Worm (Caenorhabditis elegans) whole organism, L1 larva: ENCODE results near the gene hyl-2.

Experiments used
- C04F5.9 ChIP-seq: sonication (generic microtip); optimal IDR thresholded peaks from 2 replicates; lab custom pipeline; 2016; ENCODE audit warnings: missing genetic modification characterization, missing compliant biosample characterization
- C16A3.4 ChIP-seq: fragments of 150-350 bp; optimal IDR thresholded peaks from 2 replicates; lab custom pipeline; 2014; ENCODE audit warnings: missing biosample characterization, missing genetic modification characterization
- aha-1 ChIP-seq: fragments of 150-350 bp; optimal IDR thresholded peaks from 2 replicates; lab custom pipeline; 2014; ENCODE audit warnings: missing biosample characterization, missing genetic modification characterization
- ama-1 ChIP-seq: fragments of 150-350 bp; optimal IDR thresholded peaks from 2 replicates; lab custom pipeline; 2014
- blmp-1 ChIP-seq: fragments of 150-350 bp; optimal IDR thresholded peaks from 2 replicates; lab custom pipeline; 2014; ENCODE audit warnings: missing biosample characterization, missing genetic modification characterization
- ceh-63 ChIP-seq: fragments of 200-800 bp; sonication (Bioruptor generic); optimal IDR thresholded peaks from 2 replicates; lab custom pipeline; 2018; ENCODE audit warnings: mild to moderate bottlenecking, missing genetic modification characterization, missing compliant biosample characterization
- dpl-1 ChIP-seq, 3 experiments: fragments of 150-350 bp in 2 of 3; sonication (generic microtip) in 1 of 3; optimal IDR thresholded peaks; 2 replicates each; lab custom pipeline; 2014 to 2017; ENCODE audit warnings: missing biosample characterization in 3 of 3, missing genetic modification characterization in 3 of 3, missing genetic modification reagents in 3 of 3
- efl-1 ChIP-seq, 4 experiments: fragments of 150-350 bp; optimal IDR thresholded peaks in 3 of 4; peaks in 1 of 4; 1 replicate in 1 of 4; 2 replicates in 3 of 4; lab custom pipeline; 2014; ENCODE audit warnings: missing biosample characterization in 2 of 4, missing genetic modification characterization in 2 of 4, missing genetic modification reagents in 2 of 4
- egl-13 ChIP-seq: sonication (generic microtip); optimal IDR thresholded peaks from 2 replicates; lab custom pipeline; 2016; ENCODE audit warnings: missing genotype, missing genetic modification reagents, missing genetic modification characterization, missing compliant biosample characterization
- elt-2 ChIP-seq: sonication (generic microtip); optimal IDR thresholded peaks from 2 replicates; lab custom pipeline; 2016; ENCODE audit warnings: missing genetic modification characterization, mild to moderate bottlenecking, inconsistent platforms, missing compliant biosample characterization, missing genetic modification reagents
- elt-3 ChIP-seq, 6 experiments: fragments of 150-350 bp in 1 of 6; sonication (generic microtip); optimal IDR thresholded peaks; 2 replicates each; lab custom pipeline; 2017 to 2018; ENCODE audit warnings: missing biosample characterization in 6 of 6, missing genetic modification characterization in 6 of 6, inconsistent platforms in 1 of 6
- ets-5 ChIP-seq: fragments of 200-800 bp; sonication (Bioruptor generic); IDR thresholded peaks from 2 replicates; pipeline ENCODE4 v1.3.6; 2022; ENCODE audit warnings: missing genetic modification characterization, missing compliant biosample characterization
- fkh-8 ChIP-seq: sonication (generic microtip); optimal IDR thresholded peaks from 2 replicates; lab custom pipeline; 2016; ENCODE audit warnings: mild to moderate bottlenecking, missing genetic modification characterization, missing compliant biosample characterization
- fos-1 ChIP-seq: fragments of 150-350 bp; optimal IDR thresholded peaks from 2 replicates; lab custom pipeline; 2014; ENCODE audit warnings: missing biosample characterization, missing genetic modification characterization
- hlh-4 ChIP-seq: sonication (generic microtip); optimal IDR thresholded peaks from 2 replicates; lab custom pipeline; 2016; ENCODE audit warnings: mild to moderate bottlenecking, missing genetic modification characterization, missing compliant biosample characterization
- irx-1 ChIP-seq: sonication (generic microtip); optimal IDR thresholded peaks from 2 replicates; lab custom pipeline; 2016; ENCODE audit warnings: missing genetic modification characterization, missing compliant biosample characterization
- isw-1 ChIP-seq: fragments of 200-800 bp; sonication (Bioruptor generic); IDR thresholded peaks from 2 replicates; pipeline ENCODE4 v1.3.6; 2022; ENCODE audit warnings: missing genetic modification characterization, missing compliant biosample characterization
- jun-1 ChIP-seq: fragments of 150-350 bp; optimal IDR thresholded peaks from 2 replicates; lab custom pipeline; 2014; ENCODE audit warnings: missing biosample characterization, missing genetic modification reagents, missing genetic modification characterization
- lin-14 ChIP-seq: fragments of 200-800 bp; sonication (Bioruptor generic); optimal IDR thresholded peaks from 2 replicates; lab custom pipeline; 2018; ENCODE audit warnings: mild to moderate bottlenecking, missing genetic modification characterization, moderate library complexity, missing compliant biosample characterization
- lin-15B ChIP-seq: fragments of 150-350 bp; sonication (generic microtip); optimal IDR thresholded peaks from 3 replicates; lab custom pipeline; 2014; ENCODE audit warnings: missing biosample characterization, missing genetic modification characterization
- lin-35 ChIP-seq, 2 experiments: fragments of 150-350 bp; optimal IDR thresholded peaks; 2 replicates each; lab custom pipeline; 2014; ENCODE audit warnings: missing biosample characterization in 2 of 2, missing genetic modification characterization in 2 of 2, missing genetic modification reagents in 2 of 2
- nhr-11 ChIP-seq: fragments of 150-350 bp; optimal IDR thresholded peaks from 2 replicates; lab custom pipeline; 2014; ENCODE audit warnings: missing biosample characterization, missing genetic modification characterization
- nhr-20 ChIP-seq: sonication (generic microtip); optimal IDR thresholded peaks from 2 replicates; lab custom pipeline; 2016; ENCODE audit warnings: mild to moderate bottlenecking, missing genetic modification characterization, missing compliant biosample characterization
- nhr-47 ChIP-seq: sonication (generic microtip); optimal IDR thresholded peaks from 2 replicates; lab custom pipeline; 2016; ENCODE audit warnings: mild to moderate bottlenecking, missing genetic modification characterization, moderate library complexity, missing compliant biosample characterization
- nhr-71 ChIP-seq: sonication (generic microtip); optimal IDR thresholded peaks from 2 replicates; lab custom pipeline; 2016; ENCODE audit warnings: mild to moderate bottlenecking, missing genetic modification characterization, moderate library complexity, missing compliant biosample characterization
- nhr-84 ChIP-seq: sonication (generic microtip); optimal IDR thresholded peaks from 2 replicates; lab custom pipeline; 2017; ENCODE audit warnings: missing biosample characterization, missing genetic modification characterization
- nhr-90 ChIP-seq: sonication (generic microtip); optimal IDR thresholded peaks from 2 replicates; lab custom pipeline; 2016; ENCODE audit warnings: mild to moderate bottlenecking, missing genetic modification characterization, missing compliant biosample characterization; ENCODE audit not compliant: poor library complexity
- pqm-1 ChIP-seq: sonication (generic microtip); optimal IDR thresholded peaks from 3 replicates; lab custom pipeline; 2017; ENCODE audit warnings: missing biosample characterization, missing genetic modification characterization
- swsn-7 ChIP-seq: sonication (generic microtip); optimal IDR thresholded peaks from 2 replicates; lab custom pipeline; 2016; ENCODE audit warnings: missing genetic modification characterization, missing compliant biosample characterization
- unc-130 ChIP-seq: fragments of 150-350 bp; optimal IDR thresholded peaks from 2 replicates; lab custom pipeline; 2017; ENCODE audit warnings: missing biosample characterization, missing genetic modification characterization, inconsistent platforms
- unc-86 ChIP-seq: sonication (generic microtip); optimal IDR thresholded peaks from 2 replicates; lab custom pipeline; 2016; ENCODE audit warnings: missing genetic modification characterization, missing compliant biosample characterization
- unc-98 ChIP-seq: fragments of 200-800 bp; sonication (Bioruptor generic); IDR thresholded peaks from 2 replicates; pipeline ENCODE4 v1.3.6; 2022; ENCODE audit warnings: missing genetic modification characterization, missing compliant biosample characterization
- zip-4 ChIP-seq: fragments of 200-800 bp; sonication (Bioruptor generic); optimal IDR thresholded peaks from 2 replicates; lab custom pipeline; 2018; ENCODE audit warnings: mild to moderate bottlenecking, missing genetic modification characterization, moderate library complexity, missing compliant biosample characterization

hyl-2 gene

ce11 chrX:4705666-4706065 lies 6.4 kb upstream of the hyl-2 start:
- peak; percentile 33 for TF ChIP-seq nhr-71
- no peak for TF ChIP-seq fos-1 (tag; lab: Kevin White, UChicago)
- TF ChIP-seq nhr-84 = no peak
- TF ChIP-seq elt-3 (tag; optimal IDR thresholded peaks at IDR 0.05; lab: Kevin White, UChicago) = peak in 1 of 6 experiments; percentile 23
- peak; percentile 34 for TF ChIP-seq nhr-20 (tag; lab: Kevin White, UChicago)
- peak; percentile 56 for TF ChIP-seq lin-14 (GFP tag; lab: Kevin White, UChicago)

ce11 chrX:4704877-4705276 lies 5.6 kb upstream of the hyl-2 start, which contains the start of gene aqp-8:
aqp-8 (minus strand) TSS chrX:4704977.
- TF ChIP-seq nhr-84 (no peak), aha-1 (no peak), zip-4 (GFP tag; lab: Kevin White, UChicago) (no peak), swsn-7 (no peak), unc-130 (tag; lab: Kevin White, UChicago) (no peak), dpl-1 (GFP tag; optimal IDR thresholded peaks at IDR 0.05; lab: Kevin White, UChicago) (no peak), unc-98 (GFP tag; lab: Robert Waterston, UW) (no peak), hlh-4 (tag; lab: Kevin White, UChicago) (no peak), efl-1 (optimal IDR thresholded peaks at IDR 0.05; lab: Kevin White, UChicago) (no peak), efl-1 (GFP tag; optimal IDR thresholded peaks at IDR 0.05 in 1 of 2; lab: Kevin White, UChicago) (no peak)

ce11 chrX:4700083-4700482 lies 822 bp upstream of the hyl-2 start:
- TF ChIP-seq jun-1 (tag; lab: Kevin White, UChicago) (no peak), ama-1 (no peak), pqm-1 (peak; percentile 15), isw-1 (GFP tag; lab: Robert Waterston, UW) (no peak), elt-2 (tag; lab: Kevin White, UChicago) (peak; percentile 75), lin-35 (GFP tag; optimal IDR thresholded peaks at IDR 0.05; lab: Kevin White, UChicago) (peak in 1 of 2 experiments; percentile 33)

- peak; percentile 11 for TF ChIP-seq nhr-20 (tag; lab: Kevin White, UChicago)
- no peak for TF ChIP-seq jun-1 (tag; lab: Kevin White, UChicago)
- TF ChIP-seq fkh-8 (tag; lab: Kevin White, UChicago) = no peak
- TF ChIP-seq hlh-4 (tag; lab: Kevin White, UChicago) = no peak
- TF ChIP-seq elt-2 (tag; lab: Kevin White, UChicago) = peak; percentile 82
- no peak for TF ChIP-seq ets-5 (GFP tag; lab: Robert Waterston, UW)
- no peak for TF ChIP-seq unc-86 (tag; lab: Kevin White, UChicago)
- no peak for TF ChIP-seq fos-1 (tag; lab: Kevin White, UChicago)
- peak; percentile 21 for TF ChIP-seq nhr-90 (tag; lab: Kevin White, UChicago)
These were observed 990 bp downstream of the hyl-2 start for ce11 chrX:4698271-4698670.

- TF ChIP-seq C04F5.9 (tag; lab: Kevin White, UChicago) = no peak
- peak; percentile 66 for TF ChIP-seq blmp-1 (tag; lab: Kevin White, UChicago)
- no peak for TF ChIP-seq unc-130 (tag; lab: Kevin White, UChicago)
- peak; percentile 21 for TF ChIP-seq lin-14 (GFP tag; lab: Kevin White, UChicago)
These were observed 4.5 kb downstream of the hyl-2 start for ce11 chrX:4694611-4695370.

- TF ChIP-seq lin-15B (no peak), nhr-90 (tag; lab: Kevin White, UChicago) (no peak), efl-1 (optimal IDR thresholded peaks at IDR 0.05; lab: Kevin White, UChicago) (no peak), efl-1 (GFP tag; optimal IDR thresholded peaks at IDR 0.05 in 1 of 2; lab: Kevin White, UChicago) (no peak), lin-35 (GFP tag; optimal IDR thresholded peaks at IDR 0.05; lab: Kevin White, UChicago) (no peak), swsn-7 (no peak), C16A3.4 (tag; lab: Kevin White, UChicago) (no peak), nhr-84 (no peak), nhr-47 (tag; lab: Kevin White, UChicago) (no peak), irx-1 (no peak), nhr-11 (tag; lab: Kevin White, UChicago) (no peak), egl-13 (no peak), hlh-4 (tag; lab: Kevin White, UChicago) (no peak), ceh-63 (GFP tag; lab: Kevin White, UChicago) (no peak)
These were observed 8.0 kb downstream of the hyl-2 start, which contains the start of gene K02G10.5 for ce11 chrX:4691148-4691773. K02G10.5 (minus strand) TSS chrX:4691198.
